Worm (Caenorhabditis elegans) whole organism, late embryonic: Measurements from ENCODE around the gene myo-2.
A peak's percentile ranks its signal among the peaks of the same experiment; 100 is the strongest.

Source experiments
- C38D4.7 ChIP-seq: fragments of 200-800 bp; sonication (Bioruptor generic); optimal IDR thresholded peaks from 2 replicates; lab custom pipeline; 2018; ENCODE audit warnings: mild to moderate bottlenecking, missing genetic modification characterization, moderate library complexity, missing compliant biosample characterization
- F13H6.1 ChIP-seq: sonication (generic microtip); optimal IDR thresholded peaks from 2 replicates; lab custom pipeline; 2016; ENCODE audit warnings: missing genetic modification characterization, missing compliant biosample characterization
- Y22D7AL.16 ChIP-seq: sonication (generic microtip); optimal IDR thresholded peaks from 2 replicates; lab custom pipeline; 2016; ENCODE audit warnings: missing genetic modification characterization, missing compliant biosample characterization
- ahr-1 ChIP-seq: sonication (generic microtip); optimal IDR thresholded peaks from 2 replicates; lab custom pipeline; 2016; ENCODE audit warnings: missing genetic modification characterization, missing compliant biosample characterization
- ama-1 ChIP-seq: fragments of 150-350 bp; optimal IDR thresholded peaks from 2 replicates; lab custom pipeline; 2014
- ceh-14 ChIP-seq: sonication (generic microtip); optimal IDR thresholded peaks from 2 replicates; lab custom pipeline; 2016; ENCODE audit warnings: missing genotype, missing genetic modification characterization, missing compliant biosample characterization
- ceh-18 ChIP-seq: sonication (generic microtip); optimal IDR thresholded peaks from 2 replicates; lab custom pipeline; 2016; ENCODE audit warnings: missing genetic modification characterization, missing compliant biosample characterization
- ceh-19 ChIP-seq: fragments of 200-800 bp; sonication (Bioruptor generic); optimal IDR thresholded peaks from 2 replicates; lab custom pipeline; 2018; ENCODE audit warnings: mild to moderate bottlenecking, missing genetic modification characterization, missing compliant biosample characterization
- ceh-2 ChIP-seq: sonication (generic microtip); optimal IDR thresholded peaks from 2 replicates; lab custom pipeline; 2016; ENCODE audit warnings: missing genotype, missing genetic modification characterization, missing compliant biosample characterization
- ceh-45 ChIP-seq: fragments of 200-800 bp; sonication (Bioruptor generic); IDR thresholded peaks from 2 replicates; pipeline ENCODE4 v1.3.6; 2022; ENCODE audit warnings: missing genetic modification reagents, missing genetic modification characterization, missing compliant biosample characterization
- ceh-48 ChIP-seq: sonication (generic microtip); optimal IDR thresholded peaks from 2 replicates; lab custom pipeline; 2016; ENCODE audit warnings: missing genetic modification characterization, inconsistent platforms, missing compliant biosample characterization
- ceh-6 ChIP-seq: fragments of 200-800 bp; sonication (Bioruptor generic); optimal IDR thresholded peaks from 2 replicates; lab custom pipeline; 2018; ENCODE audit warnings: mild to moderate bottlenecking, missing genetic modification characterization, missing compliant biosample characterization
- ceh-9 ChIP-seq: sonication (generic microtip); optimal IDR thresholded peaks from 2 replicates; lab custom pipeline; 2016; ENCODE audit warnings: mild to moderate bottlenecking, missing genetic modification characterization, inconsistent platforms, missing compliant biosample characterization
- che-1 ChIP-seq: sonication (generic microtip); optimal IDR thresholded peaks from 2 replicates; lab custom pipeline; 2016; ENCODE audit warnings: mild to moderate bottlenecking, missing genetic modification characterization, missing compliant biosample characterization
- dmd-4 ChIP-seq: sonication (generic microtip); optimal IDR thresholded peaks from 2 replicates; lab custom pipeline; 2016; ENCODE audit warnings: borderline replicate concordance, missing genetic modification characterization, missing compliant biosample characterization
- elt-2 ChIP-seq: sonication (generic microtip); optimal IDR thresholded peaks from 2 replicates; lab custom pipeline; 2016; ENCODE audit warnings: missing genetic modification reagents, missing genetic modification characterization, missing compliant biosample characterization
- elt-4 ChIP-seq: sonication (generic microtip); optimal IDR thresholded peaks from 2 replicates; lab custom pipeline; 2016; ENCODE audit warnings: missing genetic modification characterization, missing compliant biosample characterization
- eyg-1 ChIP-seq: sonication (generic microtip); optimal IDR thresholded peaks from 2 replicates; lab custom pipeline; 2016; ENCODE audit warnings: missing genotype, missing genetic modification characterization, missing compliant biosample characterization
- fkh-10 ChIP-seq: fragments of 150-350 bp; optimal IDR thresholded peaks from 2 replicates; lab custom pipeline; 2014; ENCODE audit warnings: missing biosample characterization, missing genetic modification reagents, missing genetic modification characterization
- fkh-6 ChIP-seq: sonication (generic microtip); optimal IDR thresholded peaks from 2 replicates; lab custom pipeline; 2016; ENCODE audit warnings: missing genetic modification characterization, missing compliant biosample characterization
- hlh-15 ChIP-seq: sonication (generic microtip); optimal IDR thresholded peaks from 2 replicates; lab custom pipeline; 2016; ENCODE audit warnings: missing genetic modification characterization, missing compliant biosample characterization
- hlh-30 ChIP-seq: sonication (generic microtip); optimal IDR thresholded peaks from 2 replicates; lab custom pipeline; 2017; ENCODE audit warnings: antibody characterized with exemption, missing genetic modification characterization, missing compliant biosample characterization; ENCODE audit not compliant: insufficient read depth
- hlh-6 ChIP-seq: sonication (generic microtip); optimal IDR thresholded peaks from 2 replicates; lab custom pipeline; 2016; ENCODE audit warnings: missing genotype, missing genetic modification characterization, missing compliant biosample characterization
- lim-6 ChIP-seq: sonication (generic microtip); optimal IDR thresholded peaks from 2 replicates; lab custom pipeline; 2016; ENCODE audit warnings: missing genetic modification characterization, missing compliant biosample characterization
- lin-11 ChIP-seq: fragments of 200-800 bp; sonication (Bioruptor generic); optimal IDR thresholded peaks from 2 replicates; lab custom pipeline; 2018; ENCODE audit warnings: mild to moderate bottlenecking, missing genetic modification characterization, missing compliant biosample characterization
- madf-2 ChIP-seq: sonication (generic microtip); optimal IDR thresholded peaks from 2 replicates; lab custom pipeline; 2017; ENCODE audit warnings: missing genetic modification characterization, missing compliant biosample characterization
- mec-3 ChIP-seq: sonication (generic microtip); optimal IDR thresholded peaks from 2 replicates; lab custom pipeline; 2016; ENCODE audit warnings: borderline replicate concordance, missing genetic modification characterization, missing compliant biosample characterization
- nfya-1 ChIP-seq: sonication (generic microtip); optimal IDR thresholded peaks from 2 replicates; lab custom pipeline; 2017; ENCODE audit warnings: missing genetic modification characterization, mild to moderate bottlenecking, missing compliant biosample characterization, antibody characterized with exemption, moderate library complexity
- npax-4 ChIP-seq: sonication (generic microtip); optimal IDR thresholded peaks from 2 replicates; lab custom pipeline; 2016; ENCODE audit warnings: missing genetic modification characterization, missing compliant biosample characterization
- odd-2 ChIP-seq: sonication (generic microtip); optimal IDR thresholded peaks from 2 replicates; lab custom pipeline; 2017; ENCODE audit warnings: antibody characterized with exemption, mild to moderate bottlenecking, missing genetic modification characterization, missing compliant biosample characterization
- pat-9 ChIP-seq: fragments of 200-800 bp; sonication (Bioruptor generic); optimal IDR thresholded peaks from 2 replicates; lab custom pipeline; 2018; ENCODE audit warnings: mild to moderate bottlenecking, missing genetic modification characterization, moderate library complexity, missing compliant biosample characterization
- pax-1 ChIP-seq: fragments of 150-350 bp; optimal IDR thresholded peaks from 2 replicates; lab custom pipeline; 2014; ENCODE audit warnings: missing biosample characterization, missing genetic modification characterization
- pha-2 ChIP-seq: sonication (generic microtip); optimal IDR thresholded peaks from 2 replicates; lab custom pipeline; 2017; ENCODE audit warnings: mild to moderate bottlenecking, missing genetic modification characterization, missing compliant biosample characterization
- sdc-2 ChIP-seq: sonication (generic microtip); optimal IDR thresholded peaks from 2 replicates; lab custom pipeline; 2016; ENCODE audit warnings: missing genotype, missing genetic modification characterization, missing compliant biosample characterization
- sox-2 ChIP-seq: fragments of 200-800 bp; sonication (Bioruptor generic); IDR thresholded peaks from 2 replicates; pipeline ENCODE4 v1.3.6; 2022; ENCODE audit warnings: missing genetic modification reagents, missing genetic modification characterization, missing compliant biosample characterization
- tbx-2 ChIP-seq: sonication (generic microtip); optimal IDR thresholded peaks from 2 replicates; lab custom pipeline; 2016; ENCODE audit warnings: missing genetic modification characterization, missing compliant biosample characterization
- tbx-7 ChIP-seq: sonication (generic microtip); optimal IDR thresholded peaks from 2 replicates; lab custom pipeline; 2016; ENCODE audit warnings: missing genotype, missing genetic modification characterization, missing compliant biosample characterization
- ttx-3 ChIP-seq: sonication (generic microtip); optimal IDR thresholded peaks from 2 replicates; lab custom pipeline; 2016; ENCODE audit warnings: missing genetic modification reagents, missing genetic modification characterization, missing compliant biosample characterization
- unc-3 ChIP-seq, 2 experiments: fragments of 200-800 bp in 1 of 2; sonication (Bioruptor generic) in 1 of 2; sonication (generic microtip) in 1 of 2; conservative IDR thresholded peaks in 1 of 2; optimal IDR thresholded peaks in 1 of 2; 2 replicates each; pipeline versions ENCODE4 v1.3.6 to Lab custom; 2016 to 2022; ENCODE audit warnings: missing compliant biosample characterization in 2 of 2, missing genetic modification characterization in 2 of 2, missing genetic modification reagents in 1 of 2
- unc-42 ChIP-seq: sonication (generic microtip); optimal IDR thresholded peaks from 2 replicates; lab custom pipeline; 2016; ENCODE audit warnings: missing genotype, missing genetic modification characterization, missing compliant biosample characterization
- ztf-16 ChIP-seq: sonication (generic microtip); optimal IDR thresholded peaks from 2 replicates; lab custom pipeline; 2017; ENCODE audit warnings: missing genetic modification characterization, missing compliant biosample characterization

myo-2 gene

DNA sequence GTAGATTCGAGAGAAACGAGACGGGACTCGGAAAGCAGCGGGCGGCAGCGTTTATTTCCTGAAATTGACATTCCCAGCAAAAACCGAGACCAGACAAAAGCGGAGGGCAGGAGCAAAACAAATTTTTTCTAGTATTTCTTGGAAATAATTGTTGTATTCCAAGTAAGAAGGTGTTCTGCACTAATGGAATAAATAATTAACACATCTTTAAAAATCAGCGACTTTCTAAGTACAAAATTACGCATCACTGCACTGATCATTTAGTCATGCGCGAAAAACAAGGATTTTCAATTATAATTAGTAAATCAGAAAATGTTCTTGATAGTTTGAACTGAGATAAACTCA, 48.6 kb downstream of the myo-2 start:
- TF ChIP-seq tbx-7 (tag; lab: Kevin White, UChicago) (no peak), F13H6.1 (no peak), lim-6 (no peak), ahr-1 (no peak), npax-4 (tag; lab: Kevin White, UChicago) (no peak), pax-1 (tag; lab: Kevin White, UChicago) (no peak), hlh-6 (no peak), fkh-10 (GFP tag; lab: Kevin White, UChicago) (no peak), ceh-14 (tag; lab: Kevin White, UChicago) (no peak), odd-2 (tag; lab: Kevin White, UChicago) (no peak), elt-2 (tag; lab: Kevin White, UChicago) (no peak), madf-2 (tag; lab: Kevin White, UChicago) (no peak), ceh-2 (tag; lab: Kevin White, UChicago) (no peak), unc-3 (GFP tag; conservative IDR thresholded peaks at IDR 0.05; lab: Robert Waterston, UW) (no peak), unc-3 (tag; optimal IDR thresholded peaks at IDR 0.05; lab: Kevin White, UChicago) (no peak), hlh-15 (tag; lab: Kevin White, UChicago) (no peak), che-1 (tag; lab: Kevin White, UChicago) (no peak), ceh-6 (no peak), sox-2 (GFP tag; lab: Robert Waterston, UW) (no peak)

DNA sequence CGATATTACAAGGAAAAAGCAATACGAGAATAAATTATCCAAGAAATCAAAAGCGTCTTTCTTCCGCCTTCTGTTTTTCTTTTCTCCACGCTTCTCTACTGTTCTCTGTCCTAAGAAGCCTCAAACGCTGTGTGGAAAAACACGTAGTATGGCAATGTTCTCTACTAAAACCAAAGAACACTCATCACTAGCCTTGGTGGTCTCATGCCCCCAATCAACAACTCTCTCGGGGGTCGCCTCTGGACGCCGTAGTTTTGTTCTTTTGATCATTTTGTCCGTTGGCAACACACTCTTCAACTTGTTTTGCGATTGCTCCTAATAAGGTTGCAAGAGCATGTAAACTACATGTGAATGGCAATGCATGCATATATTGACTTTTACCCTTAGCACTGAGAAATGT, 49.4 kb downstream of the myo-2 start:
- TF ChIP-seq unc-42 (tag; lab: Kevin White, UChicago) (peak; percentile 11), nfya-1 (tag; lab: Kevin White, UChicago) (no peak), eyg-1 (no peak), fkh-6 (no peak), ceh-19 (no peak)

DNA sequence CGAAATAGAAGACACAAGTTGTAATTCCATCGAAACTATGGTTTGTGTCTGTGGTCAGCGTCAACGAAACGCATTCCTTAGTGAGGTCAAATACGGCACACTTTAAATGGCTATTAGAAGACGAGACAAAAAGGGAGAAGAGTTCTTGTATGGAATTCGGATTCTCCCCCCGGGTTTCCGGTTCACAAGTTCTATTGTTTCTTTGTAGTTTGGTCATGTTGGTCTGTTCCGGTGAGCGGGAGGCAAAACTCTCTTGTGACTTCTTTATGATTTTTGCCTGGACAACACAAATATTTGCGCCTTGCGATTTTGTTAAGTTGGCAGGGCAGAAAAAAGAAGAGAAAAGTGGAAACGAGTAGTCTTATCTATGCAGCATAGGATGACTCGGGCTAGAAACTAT, 50.0 kb downstream of the myo-2 start:
- TF ChIP-seq sdc-2 = peak; percentile 40
- TF ChIP-seq ceh-9 (tag; lab: Kevin White, UChicago) = no peak
- no peak for TF ChIP-seq ceh-6
- TF ChIP-seq lin-11 (tag; lab: Kevin White, UChicago) = no peak
- TF ChIP-seq, all 69 proteins: peak for 1

ce11 chrX:12518469-12518868, 50.6 kb downstream of the myo-2 start:
- TF ChIP-seq pat-9 (tag; lab: Kevin White, UChicago) (no peak), ceh-45 (GFP tag; lab: Robert Waterston, UW) (no peak), madf-2 (tag; lab: Kevin White, UChicago) (no peak), hlh-6 (no peak)

DNA sequence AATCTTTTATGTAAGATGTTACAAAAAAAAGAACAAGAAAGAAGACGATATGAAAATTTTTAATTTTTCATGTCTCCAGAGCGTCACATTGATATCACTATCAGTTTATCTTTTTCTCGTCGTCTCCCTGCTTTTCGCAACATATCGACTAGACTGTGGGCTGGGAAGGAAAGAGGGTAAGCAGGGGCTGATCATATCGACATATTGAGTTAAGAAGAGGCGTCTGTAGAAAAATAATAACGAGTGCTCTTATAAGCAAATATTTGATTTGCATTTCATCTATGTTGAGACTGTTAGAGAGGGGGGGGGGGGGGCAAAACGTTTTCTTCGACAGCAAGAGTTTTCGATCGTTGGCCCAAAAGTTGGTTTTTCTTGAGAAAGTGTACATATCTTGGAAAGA, 51.1 kb downstream of the myo-2 start:
- TF ChIP-seq pha-2 (tag; lab: Kevin White, UChicago) (no peak), ceh-6 (no peak), hlh-30 (tag; lab: Kevin White, UChicago) (no peak), ama-1 (lab: Kevin White, UChicago) (no peak), ceh-19 (no peak), ceh-48 (tag; lab: Kevin White, UChicago) (no peak), C38D4.7 (no peak), ttx-3 (tag; lab: Kevin White, UChicago) (no peak), ztf-16 (tag; lab: Kevin White, UChicago) (no peak), tbx-2 (no peak), ceh-18 (tag; lab: Kevin White, UChicago) (no peak), pax-1 (tag; lab: Kevin White, UChicago) (no peak), dmd-4 (tag; lab: Kevin White, UChicago) (no peak), fkh-10 (GFP tag; lab: Kevin White, UChicago) (no peak), sdc-2 (no peak), Y22D7AL.16 (no peak), lin-11 (tag; lab: Kevin White, UChicago) (no peak), lim-6 (no peak), mec-3 (tag; lab: Kevin White, UChicago) (no peak), elt-4 (tag; lab: Kevin White, UChicago) (no peak)
